Worm (Caenorhabditis elegans) whole organism, L2 larva: ENCODE results near the gene nhr-84.

ENCODE experiments used
- C34F6.9 ChIP-seq: fragments of 150-350 bp; optimal IDR thresholded peaks from 2 replicates; lab custom pipeline; 2014; ENCODE audit warnings: missing biosample characterization, missing genetic modification characterization
- F13H6.1 ChIP-seq: sonication (generic microtip); optimal IDR thresholded peaks from 2 replicates; lab custom pipeline; 2016; ENCODE audit warnings: missing genetic modification characterization, missing compliant biosample characterization
- R02D3.7 ChIP-seq: fragments of 150-350 bp; optimal IDR thresholded peaks from 2 replicates; lab custom pipeline; 2014; ENCODE audit warnings: missing biosample characterization, missing genetic modification characterization
- Y55F3AM.14 ChIP-seq: fragments of 200-800 bp; sonication (Bioruptor generic); optimal IDR thresholded peaks from 2 replicates; lab custom pipeline; 2018; ENCODE audit warnings: mild to moderate bottlenecking, missing genetic modification characterization, missing compliant biosample characterization
- ZK546.5 ChIP-seq: sonication (generic microtip); optimal IDR thresholded peaks from 2 replicates; lab custom pipeline; 2017; ENCODE audit warnings: missing biosample characterization, missing genetic modification characterization
- alr-1 ChIP-seq: fragments of 150-350 bp; optimal IDR thresholded peaks from 2 replicates; lab custom pipeline; 2014; ENCODE audit warnings: missing biosample characterization, missing genetic modification characterization
- aly-2 ChIP-seq: fragments of 150-350 bp; optimal IDR thresholded peaks from 2 replicates; lab custom pipeline; 2014; ENCODE audit warnings: missing biosample characterization, missing genetic modification characterization
- ama-1 ChIP-seq: fragments of 150-350 bp; optimal IDR thresholded peaks from 2 replicates; lab custom pipeline; 2018; ENCODE audit warnings: inconsistent platforms
- blmp-1 ChIP-seq: sonication (generic microtip); optimal IDR thresholded peaks from 2 replicates; lab custom pipeline; 2017; ENCODE audit warnings: missing genetic modification characterization, mild to moderate bottlenecking, missing compliant biosample characterization, antibody characterized with exemption, moderate library complexity; ENCODE audit not compliant: insufficient read depth
- ceh-16 ChIP-seq: fragments of 150-350 bp; optimal IDR thresholded peaks from 2 replicates; lab custom pipeline; 2014; ENCODE audit warnings: missing biosample characterization, missing genetic modification characterization
- ceh-82 ChIP-seq: fragments of 150-350 bp; optimal IDR thresholded peaks from 2 replicates; lab custom pipeline; 2014; ENCODE audit warnings: missing biosample characterization, missing genetic modification characterization
- crh-2 ChIP-seq: sonication (generic microtip); optimal IDR thresholded peaks from 2 replicates; lab custom pipeline; 2017; ENCODE audit warnings: missing biosample characterization, missing genetic modification characterization
- dmd-4 ChIP-seq: sonication (generic microtip); optimal IDR thresholded peaks from 2 replicates; lab custom pipeline; 2017; ENCODE audit warnings: missing biosample characterization, missing genetic modification characterization
- egl-27 ChIP-seq: sonication (generic microtip); optimal IDR thresholded peaks from 3 replicates; lab custom pipeline; 2017; ENCODE audit warnings: missing biosample characterization, missing genetic modification reagents, missing genetic modification characterization
- elt-3 ChIP-seq: sonication (generic microtip); optimal IDR thresholded peaks from 2 replicates; lab custom pipeline; 2017; ENCODE audit warnings: missing biosample characterization, missing genetic modification characterization
- fos-1 ChIP-seq: fragments of 150-350 bp; optimal IDR thresholded peaks from 2 replicates; lab custom pipeline; 2014; ENCODE audit warnings: missing biosample characterization, missing genetic modification characterization
- gmeb-1 ChIP-seq: fragments of 150-350 bp; optimal IDR thresholded peaks from 2 replicates; lab custom pipeline; 2014; ENCODE audit warnings: missing biosample characterization, missing genetic modification characterization
- lin-11 ChIP-seq: fragments of 150-350 bp; sonication (generic microtip); optimal IDR thresholded peaks from 2 replicates; lab custom pipeline; 2014; ENCODE audit warnings: missing biosample characterization, missing genetic modification characterization, inconsistent platforms, mixed read lengths
- lin-13 ChIP-seq: fragments of 150-350 bp; optimal IDR thresholded peaks from 2 replicates; lab custom pipeline; 2014; ENCODE audit warnings: missing biosample characterization, missing genetic modification reagents, missing genetic modification characterization
- lin-39 ChIP-seq: fragments of 150-350 bp; optimal IDR thresholded peaks from 2 replicates; lab custom pipeline; 2014; ENCODE audit warnings: missing biosample characterization, missing genetic modification reagents, missing genetic modification characterization
- lsy-2 ChIP-seq, 2 experiments: fragments of 150-350 bp in 1 of 2; sonication (generic microtip) in 1 of 2; optimal IDR thresholded peaks; 2 replicates each; lab custom pipeline; 2014 to 2017; ENCODE audit warnings: missing biosample characterization in 2 of 2, missing genetic modification characterization in 2 of 2
- mab-5 ChIP-seq: fragments of 150-350 bp; optimal IDR thresholded peaks from 2 replicates; lab custom pipeline; 2014; ENCODE audit warnings: missing biosample characterization, missing genetic modification characterization
- mbf-1 ChIP-seq: sonication (generic microtip); optimal IDR thresholded peaks from 2 replicates; lab custom pipeline; 2017; ENCODE audit warnings: missing biosample characterization, missing genetic modification characterization
- mdl-1 ChIP-seq, 2 experiments: fragments of 150-350 bp in 1 of 2; sonication (generic microtip) in 1 of 2; optimal IDR thresholded peaks; 2 replicates each; lab custom pipeline; 2017; ENCODE audit warnings: missing biosample characterization in 2 of 2, missing genetic modification characterization in 2 of 2
- nhr-10 ChIP-seq: sonication (generic microtip); optimal IDR thresholded peaks from 2 replicates; lab custom pipeline; 2017; ENCODE audit warnings: missing biosample characterization, missing genetic modification characterization
- nhr-11 ChIP-seq: fragments of 150-350 bp; optimal IDR thresholded peaks from 2 replicates; lab custom pipeline; 2014; ENCODE audit warnings: missing biosample characterization, missing genetic modification characterization
- nhr-12 ChIP-seq: fragments of 150-350 bp; optimal IDR thresholded peaks from 2 replicates; lab custom pipeline; 2014; ENCODE audit warnings: missing biosample characterization, missing genetic modification characterization
- nhr-129 ChIP-seq: fragments of 150-350 bp; optimal IDR thresholded peaks from 2 replicates; lab custom pipeline; 2014; ENCODE audit warnings: missing biosample characterization, missing genetic modification characterization
- nhr-21 ChIP-seq: fragments of 150-350 bp; optimal IDR thresholded peaks from 2 replicates; lab custom pipeline; 2014; ENCODE audit warnings: missing biosample characterization, missing genetic modification characterization
- nhr-23 ChIP-seq: fragments of 150-350 bp; optimal IDR thresholded peaks from 2 replicates; lab custom pipeline; 2014; ENCODE audit warnings: missing biosample characterization, missing genetic modification reagents, missing genetic modification characterization
- nhr-237 ChIP-seq: fragments of 150-350 bp; optimal IDR thresholded peaks from 2 replicates; lab custom pipeline; 2014; ENCODE audit warnings: missing biosample characterization, missing genetic modification characterization
- nhr-25 ChIP-seq: fragments of 150-350 bp; sonication (generic microtip); optimal IDR thresholded peaks from 3 replicates; lab custom pipeline; 2014; ENCODE audit warnings: missing biosample characterization, missing genetic modification characterization
- nhr-6 ChIP-seq: fragments of 150-350 bp; optimal IDR thresholded peaks from 2 replicates; lab custom pipeline; 2014; ENCODE audit warnings: missing biosample characterization, missing genetic modification characterization
- nhr-77 ChIP-seq: fragments of 150-350 bp; optimal IDR thresholded peaks from 2 replicates; lab custom pipeline; 2014; ENCODE audit warnings: missing biosample characterization, missing genetic modification characterization
- peb-1 ChIP-seq: fragments of 150-350 bp; optimal IDR thresholded peaks from 2 replicates; lab custom pipeline; 2014; ENCODE audit warnings: missing biosample characterization, missing genetic modification characterization
- skn-1 ChIP-seq: sonication (generic microtip); optimal IDR thresholded peaks from 2 replicates; lab custom pipeline; 2017; ENCODE audit warnings: missing biosample characterization, missing genetic modification characterization
- sma-3 ChIP-seq: sonication (generic microtip); optimal IDR thresholded peaks from 2 replicates; lab custom pipeline; 2016; ENCODE audit warnings: missing genetic modification reagents, missing genetic modification characterization, missing compliant biosample characterization
- sma-9 ChIP-seq, 2 experiments: fragments of 150-350 bp in 1 of 2; sonication (generic microtip) in 1 of 2; optimal IDR thresholded peaks; 2 replicates each; lab custom pipeline; 2014 to 2016; ENCODE audit warnings: missing genetic modification characterization in 2 of 2, mild to moderate bottlenecking in 1 of 2, missing biosample characterization in 1 of 2, missing compliant biosample characterization in 1 of 2, missing genetic modification reagents in 1 of 2, moderate library complexity in 1 of 2
- snpc-4 ChIP-seq: fragments of 150-350 bp; optimal IDR thresholded peaks from 2 replicates; lab custom pipeline; 2014; ENCODE audit warnings: missing biosample characterization, missing genetic modification characterization
- unc-39 ChIP-seq: fragments of 150-350 bp; optimal IDR thresholded peaks from 2 replicates; lab custom pipeline; 2014; ENCODE audit warnings: missing biosample characterization, missing genetic modification characterization
- unc-55 ChIP-seq: fragments of 150-350 bp; sonication (generic microtip); optimal IDR thresholded peaks from 3 replicates; lab custom pipeline; 2014; ENCODE audit warnings: missing biosample characterization, missing genetic modification reagents, missing genetic modification characterization
- ztf-11 ChIP-seq: sonication (generic microtip); optimal IDR thresholded peaks from 2 replicates; lab custom pipeline; 2017; ENCODE audit warnings: missing biosample characterization, missing genetic modification characterization
- ztf-4 ChIP-seq: fragments of 150-350 bp; optimal IDR thresholded peaks from 2 replicates; lab custom pipeline; 2014; ENCODE audit warnings: missing biosample characterization, missing genetic modification characterization

nhr-84 gene

ce11 chrV:15880705-15881104 is 1.3 kb upstream of the nhr-84 start (continued):
- TF ChIP-seq lin-13 (peak; percentile 19), mdl-1 (tag; optimal IDR thresholded peaks at IDR 0.05; lab: Kevin White, UChicago) (no peak), nhr-129 (tag; lab: Kevin White, UChicago) (peak; percentile 94), ama-1 (lab: Kevin White, UChicago) (no peak), mab-5 (tag; lab: Kevin White, UChicago) (no peak), lin-39 (tag; lab: Kevin White, UChicago) (no peak), skn-1 (tag; lab: Kevin White, UChicago) (peak; percentile 98), nhr-21 (peak; percentile 57)

ce11 chrV:15880033-15880432 is 625 bp upstream of the nhr-84 start:
- TF ChIP-seq alr-1 (no peak), sma-3 (GFP tag; lab: Kevin White, UChicago) (no peak), skn-1 (tag; lab: Kevin White, UChicago) (no peak), snpc-4 (no peak), unc-55 (no peak), nhr-12 (tag; lab: Kevin White, UChicago) (no peak), egl-27 (tag; lab: Kevin White, UChicago) (no peak), gmeb-1 (no peak), nhr-25 (tag; lab: Kevin White, UChicago) (no peak), ZK546.5 (no peak), unc-39 (tag; lab: Kevin White, UChicago) (no peak), F13H6.1 (tag; lab: Kevin White, UChicago) (no peak), Y55F3AM.14 (peak; percentile 1), R02D3.7 (tag; lab: Kevin White, UChicago) (no peak), sma-9 (GFP tag; optimal IDR thresholded peaks at IDR 0.05; lab: Kevin White, UChicago) (peak; percentile 20), sma-9 (tag; optimal IDR thresholded peaks at IDR 0.05; lab: Kevin White, UChicago) (no peak), nhr-77 (no peak), elt-3 (tag; lab: Kevin White, UChicago) (no peak), mdl-1 (tag; optimal IDR thresholded peaks at IDR 0.05; lab: Kevin White, UChicago) (no peak), lin-13 (no peak), ceh-82 (tag; lab: Kevin White, UChicago) (no peak), peb-1 (tag; lab: Kevin White, UChicago) (no peak), fos-1 (peak; percentile 76), C34F6.9 (tag; lab: Kevin White, UChicago) (no peak), ztf-11 (tag; lab: Kevin White, UChicago) (no peak), lin-11 (no peak)

DNA sequence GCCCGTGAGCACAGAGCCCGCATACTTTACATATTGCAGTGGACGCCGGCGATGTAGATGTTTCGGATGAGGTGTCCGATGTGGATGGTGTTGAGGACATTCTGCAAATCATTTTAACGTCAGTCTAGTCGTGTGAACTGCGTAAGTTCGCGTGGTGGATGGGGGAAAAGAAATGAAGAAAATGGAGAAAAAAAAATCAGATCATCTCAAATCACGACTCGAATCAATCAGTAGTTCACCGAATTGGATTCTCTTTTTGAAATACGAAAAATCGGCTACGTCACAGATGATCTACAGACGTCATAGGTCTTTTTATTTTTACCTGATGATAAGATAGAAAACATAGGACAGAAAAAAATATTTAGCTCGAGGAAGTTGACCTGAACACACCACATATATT is 3.1 kb downstream of the nhr-84 start, which contains the start of gene nhr-102:
Gene nhr-102 (minus strand): TSS at position 101 of the 400 bp plus-strand sequence.
- TF ChIP-seq dmd-4 (tag; lab: Kevin White, UChicago) (no peak), alr-1 (no peak), mab-5 (tag; lab: Kevin White, UChicago) (no peak), unc-55 (no peak), ceh-82 (tag; lab: Kevin White, UChicago) (no peak), nhr-129 (tag; lab: Kevin White, UChicago) (no peak), nhr-23 (no peak), aly-2 (tag; lab: Kevin White, UChicago) (no peak), mbf-1 (tag; lab: Kevin White, UChicago) (no peak), nhr-12 (tag; lab: Kevin White, UChicago) (no peak), ceh-16 (tag; lab: Kevin White, UChicago) (no peak), lin-11 (no peak), lsy-2 (tag; optimal IDR thresholded peaks at IDR 0.05; lab: Kevin White, UChicago) (no peak), nhr-237 (tag; lab: Kevin White, UChicago) (no peak), C34F6.9 (tag; lab: Kevin White, UChicago) (no peak)

- TF ChIP-seq blmp-1 (tag; lab: Kevin White, UChicago) (peak; percentile 8), nhr-10 (tag; lab: Kevin White, UChicago) (no peak), crh-2 (tag; lab: Kevin White, UChicago) (peak; percentile 62), sma-9 (GFP tag; optimal IDR thresholded peaks at IDR 0.05; lab: Kevin White, UChicago) (peak; percentile 85), sma-9 (tag; optimal IDR thresholded peaks at IDR 0.05; lab: Kevin White, UChicago) (no peak), lin-11 (peak; percentile 80), lin-39 (tag; lab: Kevin White, UChicago) (no peak), aly-2 (tag; lab: Kevin White, UChicago) (no peak), snpc-4 (peak; percentile 66), egl-27 (tag; lab: Kevin White, UChicago) (peak; percentile 37), ceh-82 (tag; lab: Kevin White, UChicago) (peak; percentile 71), nhr-11 (tag; lab: Kevin White, UChicago) (no peak), lsy-2 (tag; optimal IDR thresholded peaks at IDR 0.05; lab: Kevin White, UChicago) (peak in 1 of 2 experiments; percentile 51), fos-1 (peak; percentile 65), C34F6.9 (tag; lab: Kevin White, UChicago) (peak; percentile 46), nhr-21 (peak; percentile 73), elt-3 (tag; lab: Kevin White, UChicago) (no peak), nhr-129 (tag; lab: Kevin White, UChicago) (peak; percentile 83), sma-3 (GFP tag; lab: Kevin White, UChicago) (peak; percentile 39), Y55F3AM.14 (peak; percentile 90), ztf-4 (tag; lab: Kevin White, UChicago) (no peak), lin-13 (peak; percentile 66), F13H6.1 (tag; lab: Kevin White, UChicago) (peak; percentile 70), nhr-6 (peak; percentile 29), gmeb-1 (peak; percentile 68), unc-55 (peak; percentile 78), nhr-237 (tag; lab: Kevin White, UChicago) (peak; percentile 5)
These were observed 5.6 kb downstream of the nhr-84 start for ce11 chrV:15873762-15874161.
